Worm (Caenorhabditis elegans): ENCODE results near the gene zipt-16.

zipt-16 gene

DNA sequence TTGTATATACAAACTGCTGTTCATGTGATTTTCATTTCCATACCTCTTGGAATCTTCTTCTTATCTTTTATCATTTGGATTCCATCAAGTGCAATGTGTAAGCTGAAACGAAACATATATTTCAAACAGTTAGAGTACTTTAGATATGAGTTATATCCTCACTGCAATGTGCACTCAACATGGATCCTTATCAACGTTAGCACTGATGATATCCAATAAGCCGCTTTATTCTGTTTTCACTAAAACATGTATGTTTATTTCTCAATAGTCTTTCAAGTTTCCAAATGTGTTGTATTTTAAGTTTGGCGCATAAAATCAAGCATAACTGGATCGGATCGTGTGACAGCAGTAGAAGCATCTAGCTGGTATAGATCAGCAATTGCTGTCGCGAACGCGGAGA lies 23.9 kb downstream of the zipt-16 start, which contains the start of gene T11F9.10:
Gene T11F9.10, plus strand, starts transcription at position 301 of the 400 bp plus-strand sequence.
- no peak for TF ChIP-seq nhr-11 (tag; optimal IDR thresholded peaks at IDR 0.05)
- no peak for TF ChIP-seq nhr-77 (tag; optimal IDR thresholded peaks at IDR 0.05)
- TF ChIP-seq unc-130 (GFP tag; optimal IDR thresholded peaks at IDR 0.05), result no peak
- no peak for TF ChIP-seq Y5F2A.4 (GFP tag; optimal IDR thresholded peaks at IDR 0.05)
- no peak for TF ChIP-seq fkh-10 (GFP tag; optimal IDR thresholded peaks at IDR 0.05)
- no peak for TF ChIP-seq dmd-9 (GFP tag; IDR thresholded peaks at IDR 0.05)
- TF ChIP-seq zfp-2 (tag; optimal IDR thresholded peaks at IDR 0.05), result no peak
- no peak for TF ChIP-seq tag-97 (GFP tag; IDR thresholded peaks at IDR 0.05)
- no peak for TF ChIP-seq nhr-102 (tag; optimal IDR thresholded peaks at IDR 0.05)
- TF ChIP-seq aha-1 (tag), result no peak
- TF ChIP-seq egl-43 (GFP tag; IDR thresholded peaks at IDR 0.05), result no peak
- no peak for TF ChIP-seq madf-9 (GFP tag; conservative IDR thresholded peaks at IDR 0.05)

DNA sequence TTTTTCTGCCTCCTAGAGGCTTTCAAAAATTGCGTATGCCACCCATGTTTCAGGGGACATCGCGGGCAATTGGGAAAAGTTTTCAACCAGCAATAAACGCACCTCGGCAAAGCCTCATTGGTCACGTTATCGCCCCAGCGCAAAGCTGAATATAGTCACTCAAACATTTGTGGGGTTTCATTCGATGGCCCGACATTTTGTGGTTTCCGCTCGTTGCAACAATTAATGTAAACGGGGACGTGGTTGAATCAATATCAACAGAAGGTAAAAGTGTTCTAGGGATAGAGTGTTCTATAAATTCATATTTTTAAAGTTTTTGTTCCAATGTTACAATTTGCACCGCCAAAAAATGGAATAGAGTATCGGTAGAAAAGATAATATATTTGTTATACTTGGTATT lies 25.5 kb downstream of the zipt-16 start:
- TF ChIP-seq nhr-25 (tag; optimal IDR thresholded peaks at IDR 0.05; ENCODE audit: borderline replicate concordance, insufficient read depth) (no peak), ceh-44 (GFP tag; IDR thresholded peaks at IDR 0.05) (no peak), fos-1 (tag; optimal IDR thresholded peaks at IDR 0.05) (no peak), Y75B8A.6 (GFP tag; IDR thresholded peaks at IDR 0.05) (no peak), skn-1 (tag; optimal IDR thresholded peaks at IDR 0.05) (no peak), F26F4.8 (GFP tag; conservative IDR thresholded peaks at IDR 0.05) (no peak)

DNA sequence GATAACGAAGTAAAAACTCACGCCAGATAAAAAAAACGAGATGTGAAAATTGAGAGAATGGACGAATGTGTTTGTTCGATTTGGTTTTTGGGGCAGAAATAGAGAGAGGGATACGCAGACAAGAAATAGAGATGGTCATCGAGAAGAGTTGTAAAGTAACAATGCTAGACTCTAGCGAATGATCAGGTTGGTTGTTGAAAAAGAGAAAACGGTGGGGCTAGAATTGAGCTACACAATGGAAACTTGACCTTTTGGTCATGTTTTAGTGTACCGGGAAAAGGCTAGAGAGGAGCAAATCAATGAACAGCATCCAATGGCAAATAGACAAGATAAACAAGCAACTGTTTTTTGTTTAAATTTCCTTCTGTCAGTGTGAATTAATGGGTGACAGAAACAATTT lies 27.6 kb downstream of the zipt-16 start, which contains the start of gene dhs-19:
Gene dhs-19, minus strand, starts transcription at position 101 of the 400 bp plus-strand sequence.
- no peak for TF ChIP-seq zip-2 (tag; optimal IDR thresholded peaks at IDR 0.05)
- TF ChIP-seq unc-62 (GFP tag; optimal IDR thresholded peaks at IDR 0.05 in 1 of 2), result peak in 1 of 2 experiments; percentile 81
- no peak for TF ChIP-seq unc-62 (tag; optimal IDR thresholded peaks at IDR 0.05)

DNA sequence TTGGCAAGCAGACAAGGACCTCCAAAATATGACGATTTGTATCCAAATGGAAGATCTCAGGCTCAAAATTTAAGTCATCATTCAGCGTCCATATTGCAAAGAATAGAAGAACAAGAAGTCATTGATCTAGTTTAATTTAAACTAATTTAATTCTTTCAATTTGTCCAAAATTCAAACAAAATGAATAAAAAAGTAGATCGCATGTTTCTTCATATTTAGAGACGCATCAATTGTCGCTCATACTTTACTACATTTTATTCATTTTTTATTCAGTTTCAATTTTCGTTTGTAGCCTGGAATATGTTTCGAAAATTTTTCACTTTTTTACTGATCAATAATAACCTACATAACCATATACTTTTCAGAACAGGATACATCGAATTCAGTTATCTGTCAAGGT lies 29.6 kb downstream of the zipt-16 start, which contains the start of gene T11F9.21:
Gene T11F9.21, plus strand, starts transcription at position 301 of the 400 bp plus-strand sequence.
- no peak for TF ChIP-seq hlh-11 (tag; optimal IDR thresholded peaks at IDR 0.05)
- no peak for TF ChIP-seq cey-2 (tag; optimal IDR thresholded peaks at IDR 0.05; ENCODE audit: borderline replicate concordance, insufficient read depth)
- no peak for TF ChIP-seq F44E2.7 (GFP tag; IDR thresholded peaks at IDR 0.05)
- no peak for TF ChIP-seq unc-39 (tag; optimal IDR thresholded peaks at IDR 0.05)
- no peak for TF ChIP-seq R02D3.7 (tag; optimal IDR thresholded peaks at IDR 0.05)
- TF ChIP-seq zag-1 (tag; optimal IDR thresholded peaks at IDR 0.05), result no peak
- TF ChIP-seq mxl-2 (GFP tag; conservative IDR thresholded peaks at IDR 0.05), result no peak
- no peak for TF ChIP-seq lin-15B (tag; optimal IDR thresholded peaks at IDR 0.05)
- TF ChIP-seq Y105C5A.15 (GFP tag; IDR thresholded peaks at IDR 0.05), result no peak
- no peak for TF ChIP-seq fkh-10 (GFP tag; optimal IDR thresholded peaks at IDR 0.05)
- TF ChIP-seq ceh-44 (GFP tag; IDR thresholded peaks at IDR 0.05), result no peak
- TF ChIP-seq dpl-1 (GFP tag; optimal IDR thresholded peaks at IDR 0.05), result no peak
- no peak for TF ChIP-seq Y5F2A.4 (GFP tag; optimal IDR thresholded peaks at IDR 0.05)

DNA sequence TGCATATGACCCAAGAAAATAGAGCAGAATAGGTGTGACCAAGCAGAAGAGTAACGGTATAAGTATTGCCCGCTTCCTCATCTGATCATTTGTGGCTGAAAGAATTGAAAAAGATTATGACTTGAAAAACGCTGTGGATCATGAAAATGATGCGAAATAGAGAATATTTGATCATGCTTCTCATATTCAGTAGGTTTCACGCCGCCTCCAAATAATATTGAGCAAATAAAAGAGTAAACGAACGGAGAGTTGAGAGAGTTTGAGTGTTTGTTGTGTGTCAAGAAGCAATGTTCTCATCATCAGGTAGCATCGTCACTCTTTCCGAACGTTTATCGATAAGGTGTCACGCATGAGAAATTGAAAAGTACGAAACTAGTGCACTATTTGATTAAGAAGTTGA lies 33.5 kb downstream of the zipt-16 start, which contains the start of gene htrl-1:
Gene htrl-1, minus strand, starts transcription at position 101 of the 400 bp plus-strand sequence.
- TF ChIP-seq nhr-237 (tag; optimal IDR thresholded peaks at IDR 0.05) (no peak), gei-8 (GFP tag; optimal IDR thresholded peaks at IDR 0.05) (no peak), nhr-76 (tag; optimal IDR thresholded peaks at IDR 0.05) (no peak), lin-39 (tag; optimal IDR thresholded peaks at IDR 0.05) (no peak), nhr-77 (tag; optimal IDR thresholded peaks at IDR 0.05) (no peak), lin-13 (GFP tag; optimal IDR thresholded peaks at IDR 0.05) (no peak), mdl-1 (tag; optimal IDR thresholded peaks at IDR 0.05) (no peak), unc-62 (GFP tag; optimal IDR thresholded peaks at IDR 0.05 in 1 of 2) (no peak), unc-62 (tag; optimal IDR thresholded peaks at IDR 0.05) (no peak), madf-5 (GFP tag; IDR thresholded peaks at IDR 0.05) (no peak), nhr-11 (tag; optimal IDR thresholded peaks at IDR 0.05) (no peak), lin-29 (GFP tag; IDR thresholded peaks at IDR 0.05) (no peak), lir-3 (tag; optimal IDR thresholded peaks at IDR 0.05) (no peak), ceh-28 (tag; optimal IDR thresholded peaks at IDR 0.05) (no peak), nhr-6 (tag; optimal IDR thresholded peaks at IDR 0.05) (no peak)

Measured in whole organism, L4 larva.